Fruit fly (Drosophila melanogaster) whole organism, embryonic: ENCODE results near the gene CG14270.

Source experiments
- CG10366 ChIP-seq: fragments of 200-800 bp; sonication (Bioruptor generic); IDR thresholded peaks from 2 replicates; pipeline ENCODE4 v1.3.6; 2022; ENCODE audit warnings: missing biosample characterization, missing genetic modification characterization
- CG10979 ChIP-seq: fragments of 200-800 bp; sonication (Bioruptor generic); optimal IDR thresholded peaks from 2 replicates; lab custom pipeline; 2018; ENCODE audit warnings: missing biosample characterization, mild to moderate bottlenecking, missing genetic modification characterization, moderate library complexity
- CG11247 ChIP-seq: fragments of 200-800 bp; sonication (Bioruptor generic); IDR thresholded peaks from 2 replicates; pipeline ENCODE4 v1.3.6; 2022; ENCODE audit warnings: missing biosample characterization, missing genetic modification characterization
- CG11723 ChIP-seq: fragments of 200-800 bp; sonication (Bioruptor generic); optimal IDR thresholded peaks from 2 replicates; lab custom pipeline; 2017; ENCODE audit warnings: missing biosample characterization, mild to moderate bottlenecking, missing genetic modification characterization
- CG12299 ChIP-seq: fragments of 200-800 bp; sonication (Bioruptor generic); optimal IDR thresholded peaks from 2 replicates; lab custom pipeline; 2018; ENCODE audit warnings: missing biosample characterization, mild to moderate bottlenecking, missing genetic modification characterization
- CG1233 ChIP-seq: fragments of 200-800 bp; sonication (Bioruptor generic); optimal IDR thresholded peaks from 4 replicates; lab custom pipeline; 2018; ENCODE audit warnings: missing biosample characterization, mild to moderate bottlenecking, missing genetic modification characterization
- CG13775 ChIP-seq: fragments of 200-800 bp; sonication (Bioruptor generic); optimal IDR thresholded peaks from 3 replicates; lab custom pipeline; 2017; ENCODE audit warnings: missing biosample characterization, mild to moderate bottlenecking, missing genetic modification characterization
- CG14710 ChIP-seq: fragments of 200-800 bp; sonication (Bioruptor generic); optimal IDR thresholded peaks from 3 replicates; lab custom pipeline; 2019; ENCODE audit warnings: missing biosample characterization, mild to moderate bottlenecking, missing genetic modification characterization, moderate library complexity
- CG14965 ChIP-seq: fragments of 200-800 bp; sonication (Bioruptor generic); optimal IDR thresholded peaks from 2 replicates; lab custom pipeline; 2016; ENCODE audit warnings: missing biosample characterization, missing genetic modification characterization, borderline replicate concordance
- CG16779 ChIP-seq: fragments of 200-800 bp; sonication (Bioruptor generic); IDR thresholded peaks from 2 replicates; pipeline ENCODE4 v1.3.6; 2022; ENCODE audit warnings: missing biosample characterization, missing genetic modification characterization
- CG1832 ChIP-seq: fragments of 200-800 bp; sonication (Bioruptor generic); optimal IDR thresholded peaks from 2 replicates; lab custom pipeline; 2017; ENCODE audit warnings: missing biosample characterization, mild to moderate bottlenecking, missing genetic modification characterization, inconsistent platforms
- CG2202 ChIP-seq: fragments of 200-800 bp; sonication (Bioruptor generic); optimal IDR thresholded peaks from 2 replicates; lab custom pipeline; 2018; ENCODE audit warnings: missing biosample characterization, mild to moderate bottlenecking, missing genetic modification characterization
- CG31224 ChIP-seq: fragments of 200-800 bp; sonication (Bioruptor generic); IDR thresholded peaks from 2 replicates; pipeline ENCODE4 v1.3.6; 2022; ENCODE audit warnings: missing biosample characterization, missing genetic modification characterization
- CG32772 ChIP-seq: fragments of 200-800 bp; sonication (Bioruptor generic); IDR thresholded peaks from 2 replicates; pipeline ENCODE4 v1.3.6; 2022; ENCODE audit warnings: missing biosample characterization, missing genetic modification characterization
- CG42726 ChIP-seq: fragments of 200-800 bp; sonication (Bioruptor generic); IDR thresholded peaks from 2 replicates; pipeline ENCODE4 v1.3.6; 2022; ENCODE audit warnings: missing biosample characterization, missing genetic modification characterization; ENCODE audit not compliant: partially characterized antibody
- CG4424 ChIP-seq: fragments of 200-800 bp; sonication (Bioruptor generic); optimal IDR thresholded peaks from 3 replicates; lab custom pipeline; 2016; ENCODE audit warnings: missing biosample characterization, missing genetic modification characterization
- CG6272 ChIP-seq: fragments of 200-800 bp; sonication (Bioruptor generic); IDR thresholded peaks from 2 replicates; pipeline ENCODE4 v1.3.6; 2022; ENCODE audit warnings: missing biosample characterization, missing genetic modification characterization
- CG6791 ChIP-seq: fragments of 200-800 bp; sonication (Bioruptor generic); IDR thresholded peaks from 3 replicates; pipeline ENCODE4 v1.3.6; 2022; ENCODE audit warnings: missing biosample characterization, missing genetic modification characterization; ENCODE audit not compliant: partially characterized antibody
- CG9437 ChIP-seq: fragments of 200-800 bp; sonication (Bioruptor generic); optimal IDR thresholded peaks from 2 replicates; lab custom pipeline; 2018; ENCODE audit warnings: missing biosample characterization, mild to moderate bottlenecking, missing genetic modification characterization
- Camta ChIP-seq: fragments of 200-800 bp; sonication (Bioruptor generic); optimal IDR thresholded peaks from 2 replicates; lab custom pipeline; 2016; ENCODE audit warnings: missing biosample characterization, missing genetic modification characterization
- Dip3 ChIP-seq: fragments of 200-800 bp; sonication (Bioruptor generic); optimal IDR thresholded peaks from 3 replicates; lab custom pipeline; 2016; ENCODE audit warnings: missing biosample characterization, missing genetic modification characterization
- H2.0 ChIP-seq: fragments of 200-800 bp; sonication (Bioruptor generic); IDR thresholded peaks from 2 replicates; pipeline ENCODE4 v1.3.6; 2022; ENCODE audit warnings: missing biosample characterization, missing genetic modification characterization
- Hr3 ChIP-seq: fragments of 200-800 bp; sonication (Bioruptor generic); optimal IDR thresholded peaks from 3 replicates; lab custom pipeline; 2016; ENCODE audit warnings: missing biosample characterization, missing genetic modification characterization
- Nf-YB ChIP-seq: fragments of 200-800 bp; sonication (Bioruptor generic); optimal IDR thresholded peaks from 3 replicates; lab custom pipeline; 2019; ENCODE audit warnings: missing biosample characterization, mild to moderate bottlenecking, missing genetic modification characterization, moderate library complexity
- Nf-YC ChIP-seq: fragments of 200-800 bp; optimal IDR thresholded peaks from 3 replicates; lab custom pipeline; 2019; ENCODE audit warnings: missing biosample characterization, mild to moderate bottlenecking, missing genetic modification characterization, moderate library complexity
- PHDP ChIP-seq: fragments of 200-800 bp; sonication (Bioruptor generic); optimal IDR thresholded peaks from 3 replicates; lab custom pipeline; 2018; ENCODE audit warnings: missing biosample characterization, mild to moderate bottlenecking, missing genetic modification characterization, moderate library complexity
- Sry-δ ChIP-seq: fragments of 200-800 bp; sonication (Bioruptor generic); optimal IDR thresholded peaks from 2 replicates; lab custom pipeline; 2016; ENCODE audit warnings: missing biosample characterization, missing genetic modification characterization
- Vsx1 ChIP-seq: fragments of 200-800 bp; sonication (Bioruptor generic); optimal IDR thresholded peaks from 2 replicates; lab custom pipeline; 2017; ENCODE audit warnings: missing biosample characterization, mild to moderate bottlenecking, missing genetic modification characterization, missing genetic modification reagents
- ab ChIP-seq: fragments of 200-800 bp; sonication (Bioruptor generic); optimal IDR thresholded peaks from 2 replicates; lab custom pipeline; 2016; ENCODE audit warnings: missing biosample characterization, missing genetic modification characterization
- cg ChIP-seq: fragments of 200-800 bp; sonication (Bioruptor generic); optimal IDR thresholded peaks from 3 replicates; lab custom pipeline; 2019; ENCODE audit warnings: missing biosample characterization, mild to moderate bottlenecking, missing genetic modification characterization, moderate library complexity
- chm ChIP-seq: fragments of 200-800 bp; sonication (Bioruptor generic); IDR thresholded peaks from 2 replicates; pipeline ENCODE4 v1.3.6; 2022; ENCODE audit warnings: missing biosample characterization, missing genetic modification characterization
- corto ChIP-seq: fragments of 200-800 bp; sonication (Bioruptor generic); optimal IDR thresholded peaks from 2 replicates; lab custom pipeline; 2016; ENCODE audit warnings: missing biosample characterization, mild to moderate bottlenecking, missing genetic modification characterization, moderate library complexity
- dimm ChIP-seq: fragments of 200-800 bp; sonication (Bioruptor generic); IDR thresholded peaks from 2 replicates; pipeline ENCODE4 v1.3.6; 2022; ENCODE audit warnings: missing biosample characterization, missing genetic modification characterization
- fd102C ChIP-seq: fragments of 200-800 bp; sonication (Bioruptor generic); optimal IDR thresholded peaks from 2 replicates; lab custom pipeline; 2018; ENCODE audit warnings: missing biosample characterization, mild to moderate bottlenecking, missing genetic modification characterization, moderate library complexity
- fd3F ChIP-seq: fragments of 200-800 bp; sonication (Bioruptor generic); optimal IDR thresholded peaks from 2 replicates; lab custom pipeline; 2018; ENCODE audit warnings: missing biosample characterization, mild to moderate bottlenecking, missing genetic modification characterization, moderate library complexity
- fu2 ChIP-seq: fragments of 200-800 bp; sonication (Bioruptor generic); optimal IDR thresholded peaks from 2 replicates; lab custom pipeline; 2016; ENCODE audit warnings: missing biosample characterization, missing genetic modification characterization
- gem ChIP-seq: fragments of 200-800 bp; sonication (Bioruptor generic); optimal IDR thresholded peaks from 2 replicates; lab custom pipeline; 2019; ENCODE audit warnings: missing biosample characterization, mild to moderate bottlenecking, missing genetic modification characterization, moderate library complexity
- gfzf ChIP-seq: fragments of 200-800 bp; sonication (Bioruptor generic); optimal IDR thresholded peaks from 2 replicates; lab custom pipeline; 2016; ENCODE audit warnings: missing biosample characterization, mild to moderate bottlenecking, missing genetic modification characterization, moderate library complexity
- gsb ChIP-seq: fragments of 200-800 bp; sonication (Bioruptor generic); IDR thresholded peaks from 2 replicates; pipeline ENCODE4 v1.3.6; 2022; ENCODE audit warnings: missing biosample characterization, missing genetic modification characterization
- ham ChIP-seq: fragments of 200-800 bp; sonication (Bioruptor generic); IDR thresholded peaks from 2 replicates; pipeline ENCODE4 v1.3.6; 2022; ENCODE audit warnings: missing biosample characterization, missing genetic modification characterization
- hb ChIP-seq: fragments of 200-800 bp; sonication (Bioruptor generic); IDR thresholded peaks from 3 replicates; pipeline ENCODE4 v1.3.6; 2022; ENCODE audit warnings: missing biosample characterization, missing genetic modification characterization; ENCODE audit not compliant: partially characterized antibody
- kni ChIP-seq: fragments of 200-800 bp; sonication (Bioruptor generic); optimal IDR thresholded peaks from 3 replicates; lab custom pipeline; 2017; ENCODE audit warnings: mild to moderate bottlenecking, missing biosample characterization, missing genetic modification reagents, missing genetic modification characterization
- mam ChIP-seq: fragments of 200-800 bp; sonication (Bioruptor generic); optimal IDR thresholded peaks from 3 replicates; lab custom pipeline; 2016; ENCODE audit warnings: missing biosample characterization, missing genetic modification characterization
- nmo ChIP-seq: fragments of 200-800 bp; sonication (Bioruptor generic); optimal IDR thresholded peaks from 2 replicates; lab custom pipeline; 2018; ENCODE audit warnings: missing biosample characterization, mild to moderate bottlenecking, missing genetic modification characterization, moderate library complexity
- phol ChIP-seq: fragments of 200-800 bp; sonication (Bioruptor generic); optimal IDR thresholded peaks from 3 replicates; lab custom pipeline; 2018; ENCODE audit warnings: missing biosample characterization, mild to moderate bottlenecking, missing genetic modification characterization, moderate library complexity
- seq ChIP-seq: fragments of 200-800 bp; sonication (Bioruptor generic); IDR thresholded peaks from 2 replicates; pipeline ENCODE4 v1.3.6; 2022; ENCODE audit warnings: missing biosample characterization, missing genetic modification characterization
- slbo ChIP-seq: fragments of 200-800 bp; sonication (Bioruptor generic); IDR thresholded peaks from 2 replicates; pipeline ENCODE4 v1.3.6; 2022; ENCODE audit warnings: missing biosample characterization, missing genetic modification characterization
- zen2 ChIP-seq: fragments of 200-800 bp; sonication (Bioruptor generic); IDR thresholded peaks from 3 replicates; pipeline ENCODE4 v1.3.6; 2022; ENCODE audit warnings: missing biosample characterization, missing genetic modification characterization; ENCODE audit not compliant: partially characterized antibody

Gene CG14270

dm6 chrX:3482119-3483014 lies 2.8 kb downstream of the CG14270 start, which contains the start of the genes CG10804 and CG10802 (continued):
- TF ChIP-seq CG6791 (GFP tag; lab: Robert Waterston, UW) (no peak), CG6272 (peak; percentile 92), CG2202 (tag; lab: Kevin White, UChicago) (peak; percentile 16), chm (GFP tag; lab: Robert Waterston, UW) (peak; percentile 64; the same call in 1 of the 2 replicates), gsb (peak; percentile 57; the same call in 1 of the 2 replicates), CG14965 (GFP tag; lab: Kevin White, UChicago) (no peak), hb (GFP tag; lab: Robert Waterston, UW) (no peak), CG32772 (peak; percentile 87), CG16779 (GFP tag; lab: Robert Waterston, UW) (no peak), CG11723 (peak; percentile 37), cg (GFP tag; lab: Kevin White, UChicago) (no peak), CG13775 (peak; percentile 73), ab (GFP tag; lab: Kevin White, UChicago) (peak; percentile 66), PHDP (tag; lab: Kevin White, UChicago) (peak; percentile 58), Camta (GFP tag; lab: Kevin White, UChicago) (peak; percentile 50), Nf-YC (tag; lab: Kevin White, UChicago) (peak; percentile 62), H2.0 (GFP tag; lab: Robert Waterston, UW) (peak; percentile 74), dimm (GFP tag; lab: Robert Waterston, UW) (no peak), CG10366 (peak; percentile 79), Hr3 (peak; percentile 70), CG11247 (GFP tag; lab: Robert Waterston, UW) (peak; percentile 77), kni (GFP tag; lab: Kevin White, UChicago) (no peak), phol (tag; lab: Kevin White, UChicago) (peak; percentile 78), seq (peak; percentile 70), Nf-YB (GFP tag; lab: Kevin White, UChicago) (no peak), gem (tag; lab: Kevin White, UChicago) (peak; percentile 84), nmo (peak; percentile 84), CG31224 (peak; percentile 71), fu2 (GFP tag; lab: Kevin White, UChicago) (peak; percentile 74), fd102C (GFP tag; lab: Kevin White, UChicago) (no peak), Sry-δ (GFP tag; lab: Kevin White, UChicago) (peak; percentile 85), CG9437 (peak; percentile 95), CG1832 (peak; percentile 29), CG10979 (tag; lab: Kevin White, UChicago) (peak; percentile 49), CG4424 (GFP tag; lab: Kevin White, UChicago) (peak; percentile 72), Vsx1 (peak; percentile 32), zen2 (GFP tag; lab: Robert Waterston, UW) (no peak; the same call in 2 of the 3 replicates), CG12299 (tag; lab: Kevin White, UChicago) (no peak), gfzf (GFP tag; lab: Kevin White, UChicago) (peak; percentile 74), mam (GFP tag; lab: Kevin White, UChicago) (peak; percentile 90), slbo (GFP tag; lab: Robert Waterston, UW) (peak; percentile 90), CG1233 (GFP tag; lab: Kevin White, UChicago) (peak; percentile 40), fd3F (GFP tag; lab: Kevin White, UChicago) (peak; percentile 58), corto (GFP tag; lab: Kevin White, UChicago) (no peak), Dip3 (GFP tag; lab: Kevin White, UChicago) (peak; percentile 77), CG14710 (peak; percentile 73), CG42726 (GFP tag; lab: Robert Waterston, UW) (no peak), ham (GFP tag; lab: Robert Waterston, UW) (no peak)
